Worm (Caenorhabditis elegans): ENCODE measurements around the gene R09D1.13.

DNA sequence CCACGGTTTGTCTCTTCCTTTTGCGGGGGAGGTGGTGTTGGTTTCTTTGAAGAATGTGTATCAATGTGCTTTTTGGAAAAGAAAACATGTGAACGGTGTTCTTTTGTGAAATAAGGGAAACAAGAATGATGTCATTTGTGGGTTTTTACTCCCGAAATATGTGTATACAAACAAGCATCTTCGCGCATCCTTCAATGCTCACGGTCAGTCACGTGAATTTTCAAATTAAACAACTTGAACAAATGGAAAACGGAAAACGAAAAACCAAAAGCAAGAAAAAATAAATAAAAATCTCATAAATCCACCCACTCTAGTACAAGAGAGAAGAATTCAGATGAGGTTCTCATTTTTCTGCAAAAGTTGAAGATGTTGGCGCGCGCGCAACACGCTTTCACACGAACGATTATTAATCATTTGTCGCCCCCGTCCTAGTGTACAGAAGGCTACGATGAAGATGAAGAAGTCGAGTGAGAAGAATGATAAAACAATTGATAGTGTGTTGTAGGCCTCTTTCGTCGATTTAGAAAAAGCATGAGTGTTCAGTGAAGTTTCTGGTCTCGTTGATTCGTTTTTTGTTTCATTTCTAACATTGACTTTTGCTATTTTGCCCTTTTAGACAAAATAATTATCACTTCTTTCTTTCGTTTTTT, 39.9 kb upstream of the R09D1.13 start:
- TF ChIP-seq W03F9.2 (tag; optimal IDR thresholded peaks at IDR 0.05) (no peak), dao-5 (tag; optimal IDR thresholded peaks at IDR 0.05) (no peak)

Data from whole organism, L4/young adult.